5 worm cellular contexts compared by ENCODE assay signal in genomic region chrX:1541072-1541471, ce11.
TF ChIP-seq lines count a peak whose summit lies in the region.

No protein-coding gene starts in this region.

TF ChIP-seq in whole organism, L1 larva, 84 proteins besides CTCF, POLR2A, EP300 and RAD21:
- no peak for TF ChIP-seq aha-1 (tag; optimal IDR thresholded peaks at IDR 0.05; lab: Kevin White, UChicago)
- TF ChIP-seq grh-1 (GFP tag; IDR thresholded peaks at IDR 0.05; lab: Robert Waterston, UW): no peak
- TF ChIP-seq mab-9 (GFP tag; IDR thresholded peaks at IDR 0.05; lab: Robert Waterston, UW): no peak
- peak; percentile 7 for TF ChIP-seq nhr-20 (tag; optimal IDR thresholded peaks at IDR 0.05; lab: Kevin White, UChicago)
- TF ChIP-seq elt-2 (tag; optimal IDR thresholded peaks at IDR 0.05; lab: Kevin White, UChicago): peak; percentile 68
- TF ChIP-seq ces-1 (GFP tag; optimal IDR thresholded peaks at IDR 0.05; lab: Kevin White, UChicago): no peak

TF ChIP-seq in whole organism, L2 larva, 48 proteins besides CTCF, POLR2A, EP300 and RAD21:
- TF ChIP-seq unc-55 (GFP tag; optimal IDR thresholded peaks at IDR 0.05; lab: Kevin White, UChicago): no peak
- no peak for TF ChIP-seq nhr-129 (tag; optimal IDR thresholded peaks at IDR 0.05; lab: Kevin White, UChicago)
- TF ChIP-seq dmd-4 (tag; optimal IDR thresholded peaks at IDR 0.05; lab: Kevin White, UChicago): no peak
- TF ChIP-seq mbf-1 (tag; optimal IDR thresholded peaks at IDR 0.05; lab: Kevin White, UChicago): no peak
- TF ChIP-seq Y55F3AM.14 (GFP tag; optimal IDR thresholded peaks at IDR 0.05; lab: Kevin White, UChicago): no peak
- TF ChIP-seq egl-27 (tag; optimal IDR thresholded peaks at IDR 0.05; lab: Kevin White, UChicago): no peak
- TF ChIP-seq fos-1 (tag; optimal IDR thresholded peaks at IDR 0.05; lab: Kevin White, UChicago): peak; percentile 59
- TF ChIP-seq mdl-1 (tag; optimal IDR thresholded peaks at IDR 0.05; lab: Kevin White, UChicago): no peak
- TF ChIP-seq nhr-11 (tag; optimal IDR thresholded peaks at IDR 0.05; lab: Kevin White, UChicago): no peak
- no peak for TF ChIP-seq zag-1 (tag; optimal IDR thresholded peaks at IDR 0.05; lab: Kevin White, UChicago)
- peak; percentile 51 for TF ChIP-seq sma-9 (GFP tag; optimal IDR thresholded peaks at IDR 0.05; lab: Kevin White, UChicago)
- TF ChIP-seq sma-9 (tag; optimal IDR thresholded peaks at IDR 0.05; lab: Kevin White, UChicago): no peak
- TF ChIP-seq gmeb-1 (tag; optimal IDR thresholded peaks at IDR 0.05; lab: Kevin White, UChicago): no peak

TF ChIP-seq in whole organism, L3 larva, 47 proteins besides CTCF, POLR2A, EP300 and RAD21:
- TF ChIP-seq pha-4 (tag; optimal IDR thresholded peaks at IDR 0.05; lab: Kevin White, UChicago) (peak; percentile 21), elt-2 (tag; optimal IDR thresholded peaks at IDR 0.05; lab: Kevin White, UChicago) (peak; percentile 90), jun-1 (tag; optimal IDR thresholded peaks at IDR 0.05; lab: Kevin White, UChicago) (peak; percentile 40), pqm-1 (tag; optimal IDR thresholded peaks at IDR 0.05; lab: Kevin White, UChicago) (peak; percentile 87), nhr-77 (tag; optimal IDR thresholded peaks at IDR 0.05; lab: Kevin White, UChicago) (no peak)

TF ChIP-seq in whole organism, L4 larva, 104 proteins besides CTCF, POLR2A, EP300 and RAD21:
- TF ChIP-seq hlh-30 (tag; optimal IDR thresholded peaks at IDR 0.05; lab: Kevin White, UChicago; ENCODE audit: insufficient read depth) (peak; percentile 7), aha-1 (tag; lab: Kevin White, UChicago) (no peak), php-3 (GFP tag; IDR thresholded peaks at IDR 0.05; lab: Robert Waterston, UW) (0 out of 2 replicates have a peak, but pooled peaks have one; percentile 25), daf-16 (GFP tag; optimal IDR thresholded peaks at IDR 0.05; lab: Kevin White, UChicago) (no peak), daf-16 (tag; optimal IDR thresholded peaks at IDR 0.05; lab: Kevin White, UChicago) (peak; percentile 50), ceh-82 (tag; optimal IDR thresholded peaks at IDR 0.05; lab: Kevin White, UChicago) (no peak), lin-1 (GFP tag; IDR thresholded peaks at IDR 0.05; lab: Robert Waterston, UW) (peak; percentile 53; the same call in 1 of the 2 replicates), ceh-44 (GFP tag; IDR thresholded peaks at IDR 0.05; lab: Robert Waterston, UW) (no peak), hlh-11 (tag; optimal IDR thresholded peaks at IDR 0.05; lab: Kevin White, UChicago) (peak; percentile 42), nhr-11 (tag; optimal IDR thresholded peaks at IDR 0.05; lab: Kevin White, UChicago) (no peak), nhr-77 (tag; optimal IDR thresholded peaks at IDR 0.05; lab: Kevin White, UChicago) (peak; percentile 40), saeg-2 (GFP tag; IDR thresholded peaks at IDR 0.05; lab: Robert Waterston, UW) (0 out of 2 replicates have a peak, but pooled peaks have one; percentile 9), dve-1 (tag; optimal IDR thresholded peaks at IDR 0.05; lab: Kevin White, UChicago; ENCODE audit: insufficient read depth) (peak; percentile 58), nhr-28 (tag; optimal IDR thresholded peaks at IDR 0.05; lab: Kevin White, UChicago) (peak; percentile 90), F37D6.2 (tag; optimal IDR thresholded peaks at IDR 0.05; lab: Kevin White, UChicago) (no peak), nhr-41 (GFP tag; IDR thresholded peaks at IDR 0.05; lab: Robert Waterston, UW) (no peak), pqm-1 (tag; optimal IDR thresholded peaks at IDR 0.05; lab: Kevin White, UChicago) (peak; percentile 78), dmd-6 (GFP tag; IDR thresholded peaks at IDR 0.05; lab: Robert Waterston, UW) (peak; percentile 91), spr-1 (tag; optimal IDR thresholded peaks at IDR 0.05; lab: Kevin White, UChicago) (no peak)

TF ChIP-seq in whole organism, young adult, 124 proteins besides CTCF, POLR2A, EP300 and RAD21:
- peak; percentile 65 for TF ChIP-seq dox-1 (GFP tag; IDR thresholded peaks at IDR 0.05; lab: Robert Waterston, UW)
- peak; percentile 59 for TF ChIP-seq atf-7 (tag; optimal IDR thresholded peaks at IDR 0.05; lab: Kevin White, UChicago)
- TF ChIP-seq egl-44 (GFP tag; IDR thresholded peaks at IDR 0.05; lab: Robert Waterston, UW): 0 out of 2 replicates have a peak, but pooled peaks have one; percentile 60
- TF ChIP-seq nhr-80 (tag; optimal IDR thresholded peaks at IDR 0.05; lab: Kevin White, UChicago): peak; percentile 87
- no peak for TF ChIP-seq unc-62 (GFP tag; optimal IDR thresholded peaks at IDR 0.05; lab: Kevin White, UChicago)
- TF ChIP-seq snpc-1.1 (tag; optimal IDR thresholded peaks at IDR 0.05; lab: Kevin White, UChicago; ENCODE audit: insufficient read depth): no peak
- no peak for TF ChIP-seq B0019.2 (GFP tag; conservative IDR thresholded peaks at IDR 0.05; lab: Robert Waterston, UW)
- peak; percentile 59 for TF ChIP-seq pha-4 (tag; optimal IDR thresholded peaks at IDR 0.05; lab: Kevin White, UChicago)
- peak; percentile 38 for TF ChIP-seq ets-4 (GFP tag; optimal IDR thresholded peaks at IDR 0.05; lab: Kevin White, UChicago)
- no peak for TF ChIP-seq ztf-6 (GFP tag; IDR thresholded peaks at IDR 0.05; lab: Robert Waterston, UW)
TF ChIP-seq in whole organism, young adult: peak in this region for 6.
